Worm (Caenorhabditis elegans): ENCODE measurements around the gene sna-3.

sna-3 gene

DNA sequence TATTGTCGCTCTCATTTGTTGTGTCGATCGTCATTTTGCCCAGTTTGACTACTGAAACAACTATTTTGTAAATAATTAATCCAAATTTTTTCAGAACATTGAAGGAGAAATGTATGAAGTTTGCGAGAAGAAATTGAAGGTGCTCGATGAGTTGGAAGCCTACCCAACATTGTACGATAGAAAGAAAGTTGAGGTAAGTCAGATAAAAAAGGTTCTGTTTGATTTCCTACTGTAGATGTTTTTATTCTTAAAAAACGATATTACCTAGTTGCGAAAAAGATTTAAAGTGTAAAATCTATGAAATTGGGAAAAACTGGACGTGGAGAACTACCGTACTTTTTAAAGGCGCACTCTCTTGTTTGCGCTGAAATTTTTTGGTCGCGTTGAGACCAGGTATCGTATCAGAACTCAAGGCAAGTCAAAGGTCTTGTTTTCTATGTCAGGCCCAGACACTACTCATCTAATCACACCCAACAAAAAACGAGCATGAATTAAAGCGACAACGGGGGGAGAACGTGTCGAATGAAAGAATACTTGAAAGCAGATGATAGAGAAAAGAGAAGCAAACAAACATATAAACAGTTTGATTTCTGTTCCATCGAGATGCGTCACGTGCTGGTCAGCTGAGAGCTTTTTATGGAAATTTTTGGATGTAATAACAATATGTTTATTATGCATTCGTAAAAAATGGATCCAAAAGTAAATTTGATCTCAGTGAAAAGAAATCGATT lies 37.3 kb downstream of the sna-3 start, which contains the start of gene efk-1:
TSS of gene efk-1 (minus strand) at position 51 of the 731 bp plus-strand sequence.
- TF ChIP-seq pha-4 (tag; optimal IDR thresholded peaks at IDR 0.05) (peak; percentile 53), lin-15B (tag; optimal IDR thresholded peaks at IDR 0.05) (no peak), pqm-1 (tag; optimal IDR thresholded peaks at IDR 0.05) (peak; percentile 77), elt-2 (tag; optimal IDR thresholded peaks at IDR 0.05) (peak; percentile 66), ama-1 (optimal IDR thresholded peaks at IDR 0.05) (peak; percentile 85)

- no peak for TF ChIP-seq unc-39 (tag; optimal IDR thresholded peaks at IDR 0.05)
- no peak for TF ChIP-seq mdl-1 (tag; optimal IDR thresholded peaks at IDR 0.05)
- TF ChIP-seq mml-1 (tag; optimal IDR thresholded peaks at IDR 0.05), result no peak
- no peak for TF ChIP-seq lsy-12 (tag; optimal IDR thresholded peaks at IDR 0.05)
- TF ChIP-seq lin-15B (tag; optimal IDR thresholded peaks at IDR 0.05), result no peak
- TF ChIP-seq ceh-28 (tag; optimal IDR thresholded peaks at IDR 0.05), result no peak
- TF ChIP-seq nhr-67 (tag; optimal IDR thresholded peaks at IDR 0.05), result no peak
Observed at ce11 chrIII:6166634-6167033, 39.4 kb downstream of the sna-3 start.

ce11 chrIII:6165240-6165639 lies 40.8 kb downstream of the sna-3 start:
- TF ChIP-seq ama-1 (optimal IDR thresholded peaks at IDR 0.05) (peak; percentile 73), nhr-77 (tag; optimal IDR thresholded peaks at IDR 0.05) (no peak)

DNA sequence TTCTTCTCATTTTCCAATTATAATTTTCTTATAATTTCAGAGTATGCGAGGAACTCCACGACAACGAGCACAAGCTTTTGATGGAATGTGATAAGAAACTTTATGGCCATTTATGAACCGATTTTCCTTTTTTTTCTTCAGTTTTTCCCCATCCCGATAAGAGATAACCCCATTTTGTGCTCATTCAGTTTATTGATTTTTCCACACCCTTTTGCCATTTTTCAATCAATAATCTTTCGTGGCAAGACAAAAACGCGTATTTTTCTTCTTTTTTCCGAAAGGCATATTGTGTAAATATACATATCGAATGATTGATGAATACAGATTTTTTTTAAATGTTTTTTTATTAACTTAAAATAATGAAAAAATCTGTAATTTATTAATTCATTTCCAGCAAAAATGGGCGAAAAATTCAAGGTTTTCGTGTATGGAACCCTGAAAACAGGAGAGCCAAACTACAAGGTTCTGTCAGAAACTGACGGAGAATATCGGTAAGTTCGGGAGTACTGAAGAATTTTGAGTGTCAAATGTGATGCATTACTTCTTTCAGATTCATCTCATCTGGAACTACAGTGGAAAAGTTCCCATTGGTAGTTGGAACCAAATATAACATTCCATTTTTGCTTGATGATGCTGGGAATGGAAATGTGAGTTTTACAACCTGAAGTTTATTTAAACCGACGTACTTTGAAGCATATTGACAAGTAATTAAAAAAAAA lies 41.6 kb downstream of the sna-3 start, which contains the start of gene F42A10.9:
TSS of gene F42A10.9 (plus strand) at position 321 of the 719 bp plus-strand sequence.
- TF ChIP-seq jun-1 (tag; optimal IDR thresholded peaks at IDR 0.05) (no peak), elt-2 (tag; optimal IDR thresholded peaks at IDR 0.05) (peak; percentile 68), nhr-43 (tag; optimal IDR thresholded peaks at IDR 0.05; ENCODE audit: poor library complexity, severe bottlenecking) (peak; percentile 9), mml-1 (tag; optimal IDR thresholded peaks at IDR 0.05) (no peak), ztf-4 (tag; optimal IDR thresholded peaks at IDR 0.05) (peak; percentile 61), nhr-25 (tag; optimal IDR thresholded peaks at IDR 0.05) (peak; percentile 20), nhr-11 (tag; optimal IDR thresholded peaks at IDR 0.05) (no peak), nhr-23 (tag; optimal IDR thresholded peaks at IDR 0.05) (no peak), pha-4 (tag; optimal IDR thresholded peaks at IDR 0.05) (peak; percentile 17), ama-1 (optimal IDR thresholded peaks at IDR 0.05) (peak; percentile 88)

ce11 chrIII:6163381-6163780 lies 42.6 kb downstream of the sna-3 start:
- TF ChIP-seq mml-1 (tag; optimal IDR thresholded peaks at IDR 0.05), result no peak
- TF ChIP-seq tbx-2 (tag; optimal IDR thresholded peaks at IDR 0.05), result no peak
- TF ChIP-seq pqm-1 (tag; optimal IDR thresholded peaks at IDR 0.05), result no peak
- no peak for TF ChIP-seq nhr-11 (tag; optimal IDR thresholded peaks at IDR 0.05)
- no peak for TF ChIP-seq aly-2 (tag; optimal IDR thresholded peaks at IDR 0.05)

ce11 chrIII:6158642-6159475 lies 47.2 kb downstream of the sna-3 start, which contains the start of gene nfm-1:
TSS of gene nfm-1 (plus strand) at chrIII:6159453.
- peak; percentile 68 for TF ChIP-seq nfya-1 (tag; optimal IDR thresholded peaks at IDR 0.05; ENCODE audit: insufficient read depth)
- TF ChIP-seq ztf-11 (tag; optimal IDR thresholded peaks at IDR 0.05), result no peak
- peak; percentile 48 for TF ChIP-seq lin-15B (tag; optimal IDR thresholded peaks at IDR 0.05)
- TF ChIP-seq snpc-4 (tag; optimal IDR thresholded peaks at IDR 0.05), result peak; percentile 27
- peak in 1 of 3 experiments; percentile 44 for TF ChIP-seq elt-3 (tag; optimal IDR thresholded peaks at IDR 0.05)
- no peak for TF ChIP-seq elt-1 (tag; optimal IDR thresholded peaks at IDR 0.05)
- TF ChIP-seq nhr-28 (tag; optimal IDR thresholded peaks at IDR 0.05), result no peak
- TF ChIP-seq fkh-2 (tag; optimal IDR thresholded peaks at IDR 0.05), result no peak
- no peak for TF ChIP-seq ama-1 (optimal IDR thresholded peaks at IDR 0.05)
- no peak for TF ChIP-seq daf-12 (tag; optimal IDR thresholded peaks at IDR 0.05)
- TF ChIP-seq nhr-25 (tag; optimal IDR thresholded peaks at IDR 0.05), result peak; percentile 48
- TF ChIP-seq ceh-28 (tag; optimal IDR thresholded peaks at IDR 0.05), result peak; percentile 42
- no peak for TF ChIP-seq nhr-11 (tag; optimal IDR thresholded peaks at IDR 0.05)
- TF ChIP-seq pha-4 (tag; optimal IDR thresholded peaks at IDR 0.05), result peak; percentile 54
- TF ChIP-seq lsy-12 (tag; optimal IDR thresholded peaks at IDR 0.05), result peak; percentile 55
- no peak for TF ChIP-seq sea-2 (GFP tag; optimal IDR thresholded peaks at IDR 0.05)
- TF ChIP-seq hmg-11 (tag; optimal IDR thresholded peaks at IDR 0.05), result peak; percentile 68
- no peak for TF ChIP-seq ztf-4 (tag; optimal IDR thresholded peaks at IDR 0.05)
- no peak for TF ChIP-seq ZK546.5 (tag; optimal IDR thresholded peaks at IDR 0.05)
- TF ChIP-seq mml-1 (tag; optimal IDR thresholded peaks at IDR 0.05), result no peak
- no peak for TF ChIP-seq nhr-77 (tag; optimal IDR thresholded peaks at IDR 0.05)
- TF ChIP-seq unc-62 (GFP tag; optimal IDR thresholded peaks at IDR 0.05), result no peak
- peak; percentile 47 for TF ChIP-seq skn-1 (tag; optimal IDR thresholded peaks at IDR 0.05)
- peak; percentile 20 for TF ChIP-seq tbx-2 (tag; optimal IDR thresholded peaks at IDR 0.05)
- TF ChIP-seq eor-1 (tag; optimal IDR thresholded peaks at IDR 0.05), result no peak
- no peak for TF ChIP-seq unc-39 (tag; optimal IDR thresholded peaks at IDR 0.05)
- no peak for TF ChIP-seq ceh-9 (tag; optimal IDR thresholded peaks at IDR 0.05)
- no peak for TF ChIP-seq nhr-67 (tag; optimal IDR thresholded peaks at IDR 0.05)
- peak; percentile 63 for TF ChIP-seq nhr-23 (tag; optimal IDR thresholded peaks at IDR 0.05)
